Worm (Caenorhabditis elegans): ENCODE results near the gene miro-1.
"Not testable (repeated sequence)": the region's sequence is repeated elsewhere in the genome, so short reads cannot be mapped to it uniquely, and the experiment has no call there.

The miro-1 gene

DNA sequence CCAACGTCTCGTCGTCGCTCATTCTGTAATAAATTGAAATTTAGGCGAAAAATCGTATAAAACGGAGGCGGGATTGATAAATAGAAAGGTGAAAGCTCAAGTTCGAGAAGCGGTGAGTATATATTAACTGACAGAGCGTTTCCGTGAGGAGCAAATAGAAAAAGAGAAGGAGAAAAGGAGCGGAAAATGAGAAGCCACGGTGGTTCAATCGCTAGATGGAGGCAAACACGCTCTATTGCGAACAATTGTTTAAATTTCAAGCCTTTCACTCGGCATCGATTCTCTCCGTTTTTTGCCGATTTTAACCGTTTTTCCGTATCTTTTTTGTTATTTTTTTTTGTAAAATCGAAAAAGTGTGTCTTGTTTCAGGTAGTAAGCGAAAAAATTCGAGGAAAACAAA is at the start of gene miro-1:
Gene miro-1 (minus strand): TSS at position 23 of the 400 bp plus-strand sequence.
- TF ChIP-seq unc-62 (GFP tag; optimal IDR thresholded peaks at IDR 0.05): not testable (repeated sequence)

DNA sequence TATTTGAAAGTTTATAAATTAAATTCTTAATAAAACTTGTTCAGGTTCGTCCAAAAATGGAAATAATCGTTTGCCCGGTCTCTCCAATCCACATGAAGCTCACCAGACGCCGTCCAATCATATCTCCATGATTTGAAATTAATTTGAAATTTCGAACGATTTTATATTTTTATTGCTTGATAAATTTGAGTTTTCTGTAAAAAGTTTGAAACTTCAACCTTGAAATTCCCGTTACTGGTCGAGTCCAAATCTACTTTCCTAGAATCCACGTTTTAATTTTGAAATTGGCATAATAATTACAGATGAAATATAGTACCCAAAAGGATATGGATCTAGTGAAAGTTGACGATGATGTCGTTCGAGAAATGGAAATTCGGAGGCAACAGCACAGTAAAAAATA is 48.8 kb upstream of the miro-1 start, which contains the start of gene npp-26:
Gene npp-26 (plus strand): TSS at position 301 of the 400 bp plus-strand sequence.
- TF ChIP-seq unc-62 (GFP tag; optimal IDR thresholded peaks at IDR 0.05): no peak

DNA sequence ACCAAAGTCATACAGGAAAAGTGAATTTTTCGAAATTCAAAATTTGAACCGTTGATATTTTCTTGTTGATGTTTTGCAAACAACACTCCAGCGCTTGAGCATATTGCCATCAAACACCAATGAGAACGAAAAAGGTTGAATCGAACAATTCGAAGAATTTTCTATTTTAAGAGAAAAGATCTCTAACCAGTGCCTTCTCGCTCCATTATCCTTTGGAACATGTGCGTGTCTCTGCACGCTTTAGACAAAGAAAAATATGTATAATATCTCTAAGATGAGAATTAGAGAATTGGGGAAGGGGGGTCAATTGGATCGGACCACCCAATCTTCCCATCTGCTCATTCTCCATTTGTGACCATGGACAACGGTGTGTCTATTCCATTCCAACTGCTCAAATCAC is 48.2 kb upstream of the miro-1 start, which contains the start of gene Y17G9B.2:
Gene Y17G9B.2 (plus strand): TSS at position 301 of the 400 bp plus-strand sequence.
- no peak for TF ChIP-seq unc-62 (GFP tag; optimal IDR thresholded peaks at IDR 0.05)

DNA sequence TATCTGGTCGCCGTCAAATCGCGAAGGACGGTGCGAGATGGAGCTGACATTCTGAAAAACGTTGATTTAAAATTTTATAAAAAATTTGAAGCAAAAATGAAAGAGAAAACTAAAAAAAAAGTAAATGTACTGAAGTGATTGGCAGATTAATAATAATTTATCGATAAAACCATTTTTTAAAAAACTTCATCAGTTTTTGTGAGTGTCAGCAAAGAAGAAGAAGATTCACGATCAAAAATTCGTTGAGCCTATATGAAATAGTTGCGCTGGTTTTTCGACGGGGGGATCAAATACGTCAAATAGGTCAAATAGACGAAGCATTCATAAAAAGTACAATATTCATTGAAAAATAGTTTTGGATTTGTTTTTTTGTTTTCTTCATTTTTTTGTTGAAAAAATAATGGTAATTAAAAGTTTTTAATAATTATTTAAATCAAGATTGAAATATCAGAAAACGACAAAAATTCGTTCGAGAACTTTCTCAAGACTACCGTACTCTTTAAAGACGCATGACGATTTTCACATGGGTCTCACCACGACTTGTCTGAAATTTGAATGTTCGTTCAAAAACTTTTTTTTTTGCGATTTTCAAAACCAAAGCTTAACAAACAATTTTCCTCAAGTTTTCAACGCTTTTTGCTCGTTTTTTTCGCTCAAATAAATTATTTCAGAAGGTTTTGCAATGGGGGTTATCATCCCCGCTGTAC is 44.9 kb upstream of the miro-1 start, which contains the start of the genes memi-1 and cyp-31A3:
Gene memi-1 (minus strand): TSS at position 51 of the 707 bp plus-strand sequence.
Gene cyp-31A3 (plus strand): TSS at position 672 of the 707 bp plus-strand sequence.
- TF ChIP-seq unc-62 (GFP tag; optimal IDR thresholded peaks at IDR 0.05): no peak

DNA sequence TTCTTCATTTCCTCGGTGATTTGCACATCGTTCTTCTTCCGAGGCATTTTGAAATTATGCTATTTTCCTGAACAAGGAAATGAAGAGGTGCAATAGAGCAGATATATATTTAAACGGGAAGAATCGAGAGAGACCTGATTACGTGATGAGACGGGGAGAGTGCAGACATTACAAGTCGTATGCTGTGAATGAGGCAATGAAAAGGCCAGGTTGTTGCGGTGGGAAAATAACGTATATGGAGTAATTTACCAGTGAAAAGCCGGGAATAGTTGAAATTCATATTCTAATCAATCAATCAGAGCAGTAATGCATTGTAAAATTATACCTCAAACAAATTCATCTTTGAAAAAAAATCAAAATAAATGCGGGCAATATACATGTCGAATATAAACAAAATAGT is 43.1 kb upstream of the miro-1 start, which contains the start of gene Y17G9B.8:
Gene Y17G9B.8 (minus strand): TSS at position 182 of the 400 bp plus-strand sequence.
- no peak for TF ChIP-seq unc-62 (GFP tag; optimal IDR thresholded peaks at IDR 0.05)

DNA sequence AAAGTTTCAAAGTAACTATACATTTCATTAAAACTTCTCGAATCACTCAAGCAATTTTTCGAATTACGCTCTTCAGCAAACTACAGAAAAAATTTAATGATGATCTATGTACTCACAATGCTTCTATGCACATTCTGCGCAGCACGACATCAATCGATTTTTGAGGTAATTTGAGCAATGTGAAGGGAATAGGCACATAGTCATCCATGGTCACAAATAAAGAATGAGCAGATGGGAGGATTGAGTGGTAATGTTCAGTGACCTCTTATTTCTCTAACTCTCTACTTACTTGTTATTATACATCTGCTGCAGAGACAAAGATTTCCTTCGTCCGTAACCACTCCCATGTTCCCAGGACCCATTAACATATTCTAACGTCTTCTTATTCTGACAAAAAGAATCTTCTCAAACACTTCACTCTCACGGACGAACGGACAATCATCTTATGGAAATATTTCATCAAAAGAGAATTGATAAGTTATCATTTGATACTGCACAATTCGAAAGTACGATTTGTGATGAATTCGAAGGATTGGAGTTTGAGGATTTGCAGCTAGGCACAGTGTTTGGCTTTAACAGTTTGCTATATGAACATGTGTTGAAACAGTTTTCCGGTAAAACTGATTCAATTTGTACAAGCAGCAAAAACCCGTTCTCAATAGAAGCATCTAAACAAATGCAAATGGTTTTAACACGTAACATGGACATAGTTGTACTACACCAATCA is 40.5 kb upstream of the miro-1 start, which contains the start of the genes fbxb-77 and Y17G9B.11:
Gene fbxb-77 (minus strand): TSS at position 229 of the 727 bp plus-strand sequence.
Gene Y17G9B.11 (plus strand): TSS at position 677 of the 727 bp plus-strand sequence.
- TF ChIP-seq unc-62 (GFP tag; optimal IDR thresholded peaks at IDR 0.05): no peak

DNA sequence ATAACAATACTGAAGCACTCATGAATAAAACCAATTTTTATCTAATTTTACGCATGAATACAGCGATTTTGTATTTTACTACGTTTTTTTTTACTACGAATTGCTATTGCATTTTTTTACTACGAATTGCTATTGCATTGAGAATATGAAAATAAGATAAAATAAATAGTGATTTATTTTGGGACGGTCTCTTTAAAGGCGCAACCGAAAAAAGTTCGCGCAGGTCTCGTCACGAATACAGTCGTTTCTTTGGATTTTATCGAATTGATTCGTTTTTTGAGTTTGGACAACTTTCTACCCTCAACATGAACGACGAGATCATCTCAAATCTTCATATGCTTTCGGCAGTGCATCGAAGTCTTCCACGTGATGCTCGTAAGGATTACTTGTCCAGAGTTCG is 36.2 kb upstream of the miro-1 start, which contains the start of gene Y17G9B.4:
Gene Y17G9B.4 (plus strand): TSS at position 306 of the 400 bp plus-strand sequence.
- TF ChIP-seq unc-62 (GFP tag; optimal IDR thresholded peaks at IDR 0.05): no peak

DNA sequence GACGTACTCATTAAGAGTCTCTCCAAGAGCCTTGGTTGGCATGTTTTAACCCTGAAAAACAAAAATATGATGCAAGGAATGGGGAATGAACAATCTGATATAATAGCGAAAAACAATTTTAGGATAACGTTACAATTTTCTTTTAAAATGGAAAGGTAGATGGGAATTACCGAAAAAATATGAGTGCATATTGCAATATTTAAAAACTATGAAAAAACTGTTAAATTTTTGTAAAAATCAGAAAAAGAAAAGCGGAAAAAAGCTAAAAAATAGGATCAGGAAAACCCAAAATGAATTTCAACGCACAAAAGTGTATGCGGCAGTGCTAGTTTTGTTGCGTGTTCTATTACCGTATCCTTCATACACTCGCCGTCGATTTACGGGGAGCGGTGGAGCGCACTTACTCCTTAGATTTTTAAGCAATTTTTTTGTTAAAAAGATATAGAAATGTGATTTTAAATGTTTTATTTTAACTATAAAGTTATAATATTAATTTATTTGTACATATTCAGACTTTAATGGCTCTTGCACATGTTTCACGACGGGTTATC is 34.2 kb upstream of the miro-1 start, which contains the start of the genes rpl-20 and Y17G9B.5:
Gene rpl-20 (minus strand): TSS at position 51 of the 551 bp plus-strand sequence.
Gene Y17G9B.5 (plus strand): TSS at position 513 of the 551 bp plus-strand sequence.
- peak; percentile 61 for TF ChIP-seq unc-62 (GFP tag; optimal IDR thresholded peaks at IDR 0.05)

DNA sequence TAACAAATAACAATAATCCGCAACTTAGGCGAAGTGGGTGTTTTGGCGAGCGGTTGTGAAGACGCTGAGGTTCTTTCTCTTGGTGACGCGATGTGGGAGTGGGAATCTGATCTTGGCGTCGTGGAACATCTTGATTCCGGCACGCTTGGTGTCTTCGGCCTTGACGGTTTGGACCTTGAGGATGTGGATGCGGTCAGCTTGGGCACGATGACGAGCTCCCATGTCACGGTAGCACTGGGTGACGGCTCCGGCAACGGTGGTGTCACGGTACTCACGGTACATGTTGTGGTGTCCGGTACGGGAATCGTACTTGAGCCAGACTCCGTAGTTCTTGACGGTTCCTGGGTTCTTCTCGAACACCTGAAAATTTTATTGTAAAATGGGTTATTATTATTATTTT is 33.5 kb upstream of the miro-1 start:
- TF ChIP-seq unc-62 (GFP tag; optimal IDR thresholded peaks at IDR 0.05): no peak

DNA sequence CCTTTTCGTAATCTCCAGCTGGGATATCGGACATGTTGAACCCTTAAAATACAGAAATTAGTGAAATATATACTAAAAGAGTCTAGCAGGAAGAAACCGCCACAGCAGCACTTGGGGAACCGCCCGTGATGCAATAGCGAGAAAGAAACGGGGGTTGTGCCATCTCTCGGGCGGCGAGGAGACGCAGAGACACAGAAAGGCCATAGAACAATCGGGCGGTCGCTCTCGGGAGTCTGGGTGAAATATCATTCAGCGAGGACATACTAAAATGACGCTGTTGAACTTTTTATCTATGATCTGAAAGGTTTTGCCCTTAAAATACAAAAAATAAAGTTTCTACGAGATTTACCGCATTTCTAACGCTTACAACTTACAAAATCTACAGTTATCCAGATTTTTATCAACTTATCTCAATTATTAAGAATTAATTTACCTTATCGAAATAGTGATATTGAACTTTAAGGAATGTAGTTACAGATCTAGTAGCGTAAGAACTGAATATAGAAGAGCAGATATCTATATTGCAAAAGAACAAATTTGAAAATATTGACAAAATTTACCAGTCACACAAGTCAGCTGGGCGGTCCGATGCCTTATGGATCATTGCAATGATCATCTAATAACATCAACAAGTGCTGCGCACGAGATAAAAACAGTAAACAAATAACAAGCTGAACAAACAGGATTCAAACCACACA is 33.0 kb upstream of the miro-1 start, which contains the start of gene cyc-2.1:
Gene cyc-2.1 (minus strand): TSS at position 605 of the 698 bp plus-strand sequence.
- no peak for TF ChIP-seq unc-62 (GFP tag; optimal IDR thresholded peaks at IDR 0.05)

DNA sequence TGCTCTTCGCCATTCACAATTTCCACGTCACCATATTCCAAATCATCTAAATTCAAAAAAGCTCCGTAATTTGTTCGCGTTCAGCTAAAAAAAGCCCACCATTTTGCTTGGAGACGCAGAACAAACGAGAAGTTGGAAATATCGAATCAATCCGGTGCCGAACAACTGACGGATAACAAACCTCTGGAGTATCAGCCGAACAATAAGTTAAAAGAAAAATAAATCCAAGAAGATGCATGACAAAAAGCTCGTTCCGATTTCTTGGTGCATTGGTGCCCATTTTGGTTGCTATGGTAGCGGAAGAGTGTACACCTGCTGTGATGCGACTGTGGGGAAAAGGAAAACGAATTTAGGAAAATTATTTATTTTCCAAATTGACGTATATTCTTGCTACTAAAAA is 31.9 kb upstream of the miro-1 start, which contains the start of gene tctn-1:
Gene tctn-1 (minus strand): TSS at position 280 of the 400 bp plus-strand sequence.
- TF ChIP-seq unc-62 (GFP tag; optimal IDR thresholded peaks at IDR 0.05): no peak

DNA sequence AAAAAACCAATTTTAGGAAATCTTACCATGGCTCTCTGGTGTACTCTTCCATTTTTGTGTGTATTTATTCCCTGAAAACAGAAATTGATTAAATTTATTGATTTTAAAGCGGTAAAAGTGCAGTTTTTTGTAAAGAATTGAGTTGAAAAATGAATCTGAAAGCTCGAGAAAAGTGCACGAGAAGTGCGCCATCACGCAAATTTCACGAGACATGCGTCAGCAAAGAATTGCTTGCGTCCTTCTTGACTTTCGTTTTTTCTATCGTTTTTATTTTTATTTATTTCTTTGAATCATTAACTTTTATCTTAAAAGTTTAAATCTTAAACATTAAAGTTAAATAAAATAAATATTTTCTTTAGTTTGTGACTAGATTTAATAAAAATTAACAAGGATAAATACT is 29.8 kb upstream of the miro-1 start, which contains the start of gene timm-17B.1:
Gene timm-17B.1 (minus strand): TSS at position 71 of the 400 bp plus-strand sequence.
- TF ChIP-seq unc-62 (GFP tag; optimal IDR thresholded peaks at IDR 0.05): no peak

DNA sequence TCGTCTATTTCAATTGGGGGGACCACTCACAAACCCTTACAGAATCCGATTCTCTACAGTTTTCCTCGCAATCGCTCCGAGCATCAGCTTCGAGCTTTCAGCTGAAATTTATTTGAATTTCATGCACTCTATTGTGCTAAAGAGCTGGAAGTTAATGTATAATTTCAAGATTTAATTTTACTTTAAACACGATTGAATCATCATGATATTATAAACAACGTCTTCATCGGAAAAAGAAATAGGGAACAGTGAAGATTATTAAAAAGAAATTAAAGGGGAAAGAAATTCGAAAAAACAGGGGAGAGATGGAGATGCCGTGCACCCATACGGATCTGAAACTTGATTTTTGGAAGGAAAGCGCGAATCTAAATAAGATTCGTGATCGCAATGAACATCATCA is 28.6 kb upstream of the miro-1 start, which contains the start of gene hoe-1:
Gene hoe-1 (minus strand): TSS at position 101 of the 400 bp plus-strand sequence.
- no peak for TF ChIP-seq unc-62 (GFP tag; optimal IDR thresholded peaks at IDR 0.05)

DNA sequence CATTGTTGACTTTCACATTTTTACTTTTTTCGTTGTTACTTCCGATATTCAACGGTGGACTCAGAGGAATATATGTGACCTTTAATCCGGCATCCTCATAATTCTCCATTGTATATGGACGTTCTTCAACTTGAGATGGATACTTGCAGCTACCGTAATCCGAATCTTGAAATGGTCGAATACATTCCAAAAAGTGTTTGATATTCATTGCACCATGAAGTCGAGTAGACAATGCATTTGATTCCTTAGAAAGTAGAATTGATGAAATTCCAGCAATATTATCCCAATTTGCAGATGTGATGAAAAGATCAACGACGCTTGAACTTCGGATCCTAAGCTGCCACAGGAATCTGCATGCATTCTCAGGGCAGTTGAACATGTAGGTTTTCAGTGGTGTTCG is 26.9 kb upstream of the miro-1 start:
- TF ChIP-seq unc-62 (GFP tag; optimal IDR thresholded peaks at IDR 0.05): no peak

DNA sequence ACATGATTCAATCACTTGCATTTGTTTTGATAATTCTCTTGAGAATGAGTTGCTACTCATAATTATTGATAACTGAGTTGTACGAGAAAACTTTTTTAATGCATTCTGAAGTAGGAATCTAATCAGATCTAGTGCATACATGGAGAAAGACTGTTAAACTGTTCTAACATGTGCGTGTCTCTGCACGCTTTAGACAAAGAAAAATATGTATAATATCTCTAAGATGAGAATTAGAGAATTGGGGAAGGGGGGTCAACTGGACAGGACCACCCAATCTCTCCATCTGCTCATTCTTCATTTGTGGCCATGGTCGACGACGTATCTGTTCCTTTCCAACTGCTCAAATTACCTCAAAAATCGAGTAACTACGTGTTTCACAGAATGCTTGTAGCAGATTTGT is 21.7 kb upstream of the miro-1 start, which contains the start of gene fbxb-78:
Gene fbxb-78 (plus strand): TSS at position 301 of the 400 bp plus-strand sequence.
- no peak for TF ChIP-seq unc-62 (GFP tag; optimal IDR thresholded peaks at IDR 0.05)

Data from whole organism, dauer.